Worm (Caenorhabditis elegans): ENCODE measurements around the gene T22F3.7.

DNA sequence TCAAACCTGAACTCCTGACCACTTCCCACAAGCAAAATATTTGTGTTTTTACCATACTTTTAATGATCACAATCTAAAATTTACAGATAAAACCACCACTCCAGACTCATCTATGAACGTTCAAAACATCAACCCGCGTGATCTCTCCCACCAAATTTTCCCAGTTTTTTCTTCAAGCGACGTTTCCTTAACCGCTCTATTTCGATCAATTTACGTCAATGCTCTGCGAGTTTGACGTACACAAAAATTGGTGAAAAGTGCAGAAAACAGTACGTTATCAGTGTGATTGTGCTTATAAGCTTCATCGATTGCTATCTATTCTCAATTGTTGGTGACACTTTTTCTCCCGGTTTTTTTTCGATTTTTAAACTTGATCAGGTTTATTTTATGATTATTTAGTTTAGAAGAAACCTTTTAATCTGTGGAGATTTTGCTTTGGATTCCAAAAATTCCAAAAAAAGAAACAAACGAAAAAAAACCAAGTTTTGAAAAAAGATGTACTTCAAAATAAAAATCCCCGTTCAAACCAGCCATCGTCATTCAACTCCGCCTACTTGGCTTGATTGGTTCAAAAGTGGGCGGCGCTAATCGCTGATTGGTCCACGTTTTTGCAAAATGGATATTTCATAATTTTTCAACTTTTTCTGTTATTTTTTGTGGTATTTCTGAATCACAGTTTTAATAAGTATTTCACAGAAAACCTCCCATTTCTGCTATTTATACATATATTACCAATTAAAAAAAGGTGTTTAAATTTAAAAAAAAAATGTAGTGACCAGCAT is 32.0 kb upstream of the T22F3.7 start:
- peak; percentile 46 for TF ChIP-seq fos-1 (tag; optimal IDR thresholded peaks at IDR 0.05)
- no peak for TF ChIP-seq unc-62 (GFP tag; optimal IDR thresholded peaks at IDR 0.05)
- no peak for TF ChIP-seq lsy-2 (tag; optimal IDR thresholded peaks at IDR 0.05)
